Fruit fly (Drosophila melanogaster) whole organism, embryonic: ENCODE results near the gene Btnd.

Experiments used
- Adf1 ChIP-seq: fragments of 200-800 bp; sonication (Bioruptor generic); IDR thresholded peaks from 2 replicates; pipeline ENCODE4 v1.3.6; 2022; ENCODE audit warnings: missing biosample characterization, missing genetic modification characterization
- Atf3 ChIP-seq: fragments of 200-800 bp; sonication (Bioruptor generic); optimal IDR thresholded peaks from 3 replicates; lab custom pipeline; 2016; ENCODE audit warnings: missing biosample characterization, missing genetic modification characterization
- Blimp-1 ChIP-seq: fragments of 200-800 bp; sonication (Bioruptor generic); optimal IDR thresholded peaks from 3 replicates; lab custom pipeline; 2018; ENCODE audit warnings: missing biosample characterization, missing genetic modification characterization, mild to moderate bottlenecking, moderate library complexity, missing genetic modification reagents
- CG10267 ChIP-seq: fragments of 200-800 bp; sonication (Bioruptor generic); optimal IDR thresholded peaks from 2 replicates; lab custom pipeline; 2018; ENCODE audit warnings: missing biosample characterization, mild to moderate bottlenecking, missing genetic modification characterization, moderate library complexity
- CG10462 ChIP-seq: fragments of 200-800 bp; sonication (Bioruptor generic); optimal IDR thresholded peaks from 2 replicates; lab custom pipeline; 2016; ENCODE audit warnings: missing biosample characterization, missing genetic modification characterization
- CG11504 ChIP-seq: fragments of 200-800 bp; sonication (Bioruptor generic); optimal IDR thresholded peaks from 3 replicates; lab custom pipeline; 2019; ENCODE audit warnings: missing biosample characterization, mild to moderate bottlenecking, missing genetic modification characterization, moderate library complexity
- CG11696 ChIP-seq: fragments of 200-800 bp; sonication (Bioruptor generic); IDR thresholded peaks from 2 replicates; pipeline ENCODE4 v1.3.6; 2022; ENCODE audit warnings: missing biosample characterization, missing genetic modification characterization
- CG12155 ChIP-seq: fragments of 200-800 bp; sonication (Bioruptor generic); optimal IDR thresholded peaks from 3 replicates; lab custom pipeline; 2016; ENCODE audit warnings: missing biosample characterization, missing genetic modification characterization
- CG12744 ChIP-seq: fragments of 200-800 bp; sonication (Bioruptor generic); optimal IDR thresholded peaks from 2 replicates; lab custom pipeline; 2016; ENCODE audit warnings: missing biosample characterization, missing genetic modification characterization
- CG13123 ChIP-seq: fragments of 200-800 bp; sonication (Bioruptor generic); optimal IDR thresholded peaks from 2 replicates; lab custom pipeline; 2016; ENCODE audit warnings: missing biosample characterization, missing genetic modification characterization
- CG13894 ChIP-seq: fragments of 200-800 bp; sonication (Bioruptor generic); optimal IDR thresholded peaks from 3 replicates; lab custom pipeline; 2018; ENCODE audit warnings: missing biosample characterization, mild to moderate bottlenecking, missing genetic modification characterization, moderate library complexity
- CG16815 ChIP-seq: fragments of 200-800 bp; sonication (Bioruptor generic); optimal IDR thresholded peaks from 3 replicates; lab custom pipeline; 2017; ENCODE audit warnings: missing biosample characterization, mild to moderate bottlenecking, missing genetic modification characterization
- CG6689 ChIP-seq: fragments of 200-800 bp; sonication (Bioruptor generic); IDR thresholded peaks from 2 replicates; pipeline ENCODE4 v1.3.6; 2022; ENCODE audit warnings: missing biosample characterization, missing genetic modification characterization
- CG6765 ChIP-seq: fragments of 200-800 bp; sonication (Bioruptor generic); optimal IDR thresholded peaks from 3 replicates; lab custom pipeline; 2017; ENCODE audit warnings: missing biosample characterization, mild to moderate bottlenecking, missing genetic modification characterization
- CG6854 ChIP-seq: fragments of 200-800 bp; sonication (Bioruptor generic); optimal IDR thresholded peaks from 3 replicates; lab custom pipeline; 2017; ENCODE audit warnings: missing biosample characterization, mild to moderate bottlenecking, missing genetic modification characterization
- CG7271 ChIP-seq: fragments of 200-800 bp; sonication (Bioruptor generic); optimal IDR thresholded peaks from 2 replicates; lab custom pipeline; 2018; ENCODE audit warnings: missing biosample characterization, mild to moderate bottlenecking, missing genetic modification characterization, moderate library complexity
- CG8290 ChIP-seq, 3 experiments: fragments of 200-800 bp; sonication (Bioruptor generic); optimal IDR thresholded peaks; 2 replicates each; lab custom pipeline; 2016 to 2019; ENCODE audit warnings: missing biosample characterization in 3 of 3, missing genetic modification characterization in 3 of 3, mild to moderate bottlenecking in 2 of 3, moderate library complexity in 1 of 3
- CG8478 ChIP-seq: fragments of >200 bp; optimal IDR thresholded peaks from 2 replicates; lab custom pipeline; 2018
- CG8944 ChIP-seq: fragments of 200-800 bp; sonication (Bioruptor generic); optimal IDR thresholded peaks from 3 replicates; lab custom pipeline; 2016; ENCODE audit warnings: missing biosample characterization, missing genetic modification characterization
- CG9932 ChIP-seq: fragments of 200-800 bp; sonication (Bioruptor generic); IDR thresholded peaks from 2 replicates; pipeline ENCODE4 v1.3.6; 2022; ENCODE audit warnings: missing biosample characterization, missing genetic modification characterization
- Chrac-16 ChIP-seq: fragments of 200-800 bp; sonication (Bioruptor generic); optimal IDR thresholded peaks from 3 replicates; lab custom pipeline; 2016; ENCODE audit warnings: missing biosample characterization, missing genetic modification characterization
- Deaf1 ChIP-seq: fragments of 200-800 bp; optimal IDR thresholded peaks from 3 replicates; lab custom pipeline; 2019; ENCODE audit warnings: missing biosample characterization, mild to moderate bottlenecking, missing genetic modification characterization, moderate library complexity
- ERR ChIP-seq: fragments of 200-800 bp; sonication (Bioruptor generic); optimal IDR thresholded peaks from 2 replicates; lab custom pipeline; 2016; ENCODE audit warnings: missing biosample characterization, missing genetic modification characterization
- Ets65A ChIP-seq: fragments of 200-800 bp; sonication (Bioruptor generic); peaks from one replicate; lab custom pipeline; 2016; ENCODE audit warnings: missing biosample characterization, missing genetic modification characterization
- Fer1 ChIP-seq: fragments of 200-800 bp; sonication (Bioruptor generic); optimal IDR thresholded peaks from 2 replicates; lab custom pipeline; 2017; ENCODE audit warnings: missing biosample characterization, mild to moderate bottlenecking, missing genetic modification characterization
- H15 ChIP-seq: fragments of 200-800 bp; sonication (Bioruptor generic); IDR thresholded peaks from 3 replicates; pipeline ENCODE4 v1.3.6; 2022; ENCODE audit warnings: missing biosample characterization, missing genetic modification characterization
- HLH3B ChIP-seq: fragments of 200-800 bp; sonication (Bioruptor generic); IDR thresholded peaks from 2 replicates; pipeline ENCODE4 v1.3.6; 2022; ENCODE audit warnings: missing biosample characterization, missing genetic modification characterization
- Hsf ChIP-seq: fragments of 200-800 bp; sonication (Bioruptor generic); optimal IDR thresholded peaks from 3 replicates; lab custom pipeline; 2016; ENCODE audit warnings: missing biosample characterization, missing genetic modification characterization
- Jarid2 ChIP-seq: fragments of 200-800 bp; sonication (Bioruptor generic); optimal IDR thresholded peaks from 3 replicates; lab custom pipeline; 2017; ENCODE audit warnings: mild to moderate bottlenecking, missing biosample characterization, missing genetic modification reagents, missing genetic modification characterization
- Rfx ChIP-seq: fragments of 200-800 bp; sonication (Bioruptor generic); IDR thresholded peaks from 2 replicates; pipeline ENCODE4 v1.3.6; 2022; ENCODE audit warnings: missing biosample characterization, missing genetic modification characterization
- al ChIP-seq: fragments of 200-800 bp; sonication (Bioruptor generic); IDR thresholded peaks from 2 replicates; pipeline ENCODE4 v1.3.6; 2022; ENCODE audit warnings: missing biosample characterization, missing genetic modification characterization
- amos ChIP-seq: fragments of 200-800 bp; sonication (Bioruptor generic); IDR thresholded peaks from 2 replicates; pipeline ENCODE4 v1.3.6; 2022; ENCODE audit warnings: missing biosample characterization, missing genetic modification characterization; ENCODE audit not compliant: partially characterized antibody
- dpn ChIP-seq, 2 experiments: fragments of 200-800 bp; sonication (Bioruptor generic); optimal IDR thresholded peaks; 3 replicates each; lab custom pipeline; 2016; ENCODE audit warnings: missing biosample characterization in 2 of 2, missing genetic modification characterization in 2 of 2
- fd3F ChIP-seq: fragments of 200-800 bp; sonication (Bioruptor generic); optimal IDR thresholded peaks from 2 replicates; lab custom pipeline; 2018; ENCODE audit warnings: missing biosample characterization, mild to moderate bottlenecking, missing genetic modification characterization, moderate library complexity
- kay ChIP-seq: fragments of 200-800 bp; sonication (Bioruptor generic); optimal IDR thresholded peaks from 2 replicates; lab custom pipeline; 2016; ENCODE audit warnings: missing biosample characterization, missing genetic modification characterization
- lab ChIP-seq: fragments of 200-800 bp; sonication (Bioruptor generic); optimal IDR thresholded peaks from 3 replicates; lab custom pipeline; 2017; ENCODE audit warnings: missing biosample characterization, missing genetic modification characterization, mild to moderate bottlenecking, moderate library complexity, missing genetic modification reagents
- p53 ChIP-seq: fragments of 200-800 bp; sonication (Bioruptor generic); optimal IDR thresholded peaks from 2 replicates; lab custom pipeline; 2016; ENCODE audit warnings: missing biosample characterization, missing genetic modification characterization
- prd ChIP-seq, 3 experiments: fragments of >200 bp in 2 of 3; fragments of 200-800 bp in 1 of 3; sonication (Bioruptor generic) in 1 of 3; optimal IDR thresholded peaks in 2 of 3; IDR thresholded peaks in 1 of 3; 2 replicates in 2 of 3; 3 replicates in 1 of 3; pipeline versions ENCODE4 v1.3.6 to Lab custom; 2017 to 2022; ENCODE audit warnings: missing biosample characterization in 1 of 3, missing genetic modification characterization in 1 of 3
- pum ChIP-seq: fragments of 200-800 bp; sonication (Bioruptor generic); optimal IDR thresholded peaks from 2 replicates; lab custom pipeline; 2016; ENCODE audit warnings: missing biosample characterization, missing genetic modification characterization
- run ChIP-seq: fragments of 200-800 bp; sonication (Bioruptor generic); optimal IDR thresholded peaks from 3 replicates; lab custom pipeline; 2018; ENCODE audit warnings: missing biosample characterization, mild to moderate bottlenecking, missing genetic modification characterization
- scrt ChIP-seq: fragments of 200-800 bp; sonication (Bioruptor generic); optimal IDR thresholded peaks from 2 replicates; lab custom pipeline; 2018; ENCODE audit warnings: missing biosample characterization, mild to moderate bottlenecking, missing genetic modification characterization, moderate library complexity
- sens-2 ChIP-seq: fragments of 200-800 bp; sonication (Bioruptor generic); IDR thresholded peaks from 2 replicates; pipeline ENCODE4 v1.3.6; 2022; ENCODE audit warnings: missing biosample characterization, missing genetic modification characterization
- so ChIP-seq: fragments of 200-800 bp; sonication (Bioruptor generic); IDR thresholded peaks from 3 replicates; pipeline ENCODE4 v1.3.6; 2022; ENCODE audit warnings: missing biosample characterization, missing genetic modification characterization
- sqz ChIP-seq: fragments of 200-800 bp; sonication (Bioruptor generic); optimal IDR thresholded peaks from 3 replicates; lab custom pipeline; 2018; ENCODE audit warnings: missing biosample characterization, mild to moderate bottlenecking, missing genetic modification characterization
- sr ChIP-seq: fragments of 200-800 bp; sonication (Bioruptor generic); IDR thresholded peaks from 3 replicates; pipeline ENCODE4 v1.3.6; 2022; ENCODE audit warnings: missing biosample characterization, missing genetic modification characterization
- tup ChIP-seq: fragments of 200-800 bp; sonication (Bioruptor generic); optimal IDR thresholded peaks from 2 replicates; lab custom pipeline; 2016; ENCODE audit warnings: missing biosample characterization, mild to moderate bottlenecking, missing genetic modification characterization, moderate library complexity

The Btnd gene

dm6 chrX:6193183-6193810, 25.8 kb downstream of the Btnd start (continued):
- TF ChIP-seq HLH3B (peak; percentile 91), ERR (GFP tag; lab: Kevin White, UChicago) (no peak), sqz (GFP tag; lab: Kevin White, UChicago) (peak; percentile 1), fd3F (peak; percentile 78), tup (GFP tag; lab: Kevin White, UChicago) (peak; percentile 43), CG13123 (peak; percentile 25), run (tag; lab: Kevin White, UChicago) (peak; percentile 66), dpn (GFP tag; optimal IDR thresholded peaks at IDR 0.05; lab: Kevin White, UChicago) (peak in 1 of 2 experiments; percentile 59), kay (GFP tag; lab: Kevin White, UChicago) (peak; percentile 3), CG16815 (GFP tag; lab: Kevin White, UChicago) (peak; percentile 36)

dm6 chrX:6192332-6192731, 26.8 kb downstream of the Btnd start, which contains the start of gene Ca-alpha1T:
Gene Ca-alpha1T, minus strand, starts transcription at chrX:6192483.
- TF ChIP-seq Rfx (GFP tag; lab: Robert Waterston, UW) (0 out of 2 replicates have a peak, but pooled peaks have one; percentile 35), CG11504 (tag; lab: Kevin White, UChicago) (peak; percentile 19), Adf1 (GFP tag; lab: Robert Waterston, UW) (peak; percentile 92), CG13894 (tag; lab: Kevin White, UChicago) (peak; percentile 0), Jarid2 (peak; percentile 32), HLH3B (0 out of 2 replicates have a peak, but pooled peaks have one; percentile 10), scrt (GFP tag; lab: Kevin White, UChicago) (peak; percentile 78), lab (GFP tag; lab: Kevin White, UChicago) (peak; percentile 6), sr (GFP tag; lab: Robert Waterston, UW) (peak; percentile 74), CG6854 (no peak), Atf3 (GFP tag; lab: Kevin White, UChicago) (no peak), Deaf1 (tag; lab: Kevin White, UChicago) (peak; percentile 93), CG8944 (no peak), CG8290 (GFP tag; optimal IDR thresholded peaks at IDR 0.05; lab: Kevin White, UChicago) (no peak), CG8290 (tag; optimal IDR thresholded peaks at IDR 0.05; lab: Kevin White, UChicago) (peak in 1 of 2 experiments; percentile 37), p53 (GFP tag; lab: Kevin White, UChicago) (peak; percentile 27)

dm6 chrX:6179428-6179827, 39.7 kb downstream of the Btnd start:
- TF ChIP-seq p53 (GFP tag; lab: Kevin White, UChicago) (peak; percentile 26), CG11696 (no peak), CG12744 (no peak), al (GFP tag; lab: Robert Waterston, UW) (no peak), pum (GFP tag; lab: Kevin White, UChicago) (peak; percentile 5), amos (GFP tag; lab: Robert Waterston, UW) (no peak), prd (optimal IDR thresholded peaks at IDR 0.05; lab: Kevin White, UChicago) (no peak), prd (GFP tag; IDR thresholded peaks at IDR 0.05; lab: Robert Waterston, UW) (peak; percentile 75), Chrac-16 (peak; percentile 9), Ets65A (GFP tag; lab: Kevin White, UChicago) (peak; percentile 90), CG6689 (GFP tag; lab: Robert Waterston, UW) (peak; percentile 38; the same call in 1 of the 2 replicates), Fer1 (GFP tag; lab: Kevin White, UChicago) (peak; percentile 55), CG8290 (GFP tag; optimal IDR thresholded peaks at IDR 0.05; lab: Kevin White, UChicago) (no peak), CG8290 (tag; optimal IDR thresholded peaks at IDR 0.05; lab: Kevin White, UChicago) (peak in 1 of 2 experiments; percentile 33), CG10462 (GFP tag; lab: Kevin White, UChicago) (no peak), CG6765 (peak; percentile 9), sens-2 (GFP tag; lab: Robert Waterston, UW) (peak; percentile 14; the same call in 1 of the 2 replicates), CG8478 (lab: Kevin White, UChicago) (no peak), CG10267 (tag; lab: Kevin White, UChicago) (no peak), CG12155 (GFP tag; lab: Kevin White, UChicago) (peak; percentile 6), CG7271 (tag; lab: Kevin White, UChicago) (no peak), CG9932 (GFP tag; lab: Robert Waterston, UW) (peak; percentile 46), H15 (GFP tag; lab: Robert Waterston, UW) (peak; percentile 55; the same call in 1 of the 3 replicates), ERR (GFP tag; lab: Kevin White, UChicago) (no peak), so (0 out of 3 replicates have a peak, but pooled peaks have one; percentile 24), Blimp-1 (peak; percentile 36), Hsf (peak; percentile 15)
